Worm (Caenorhabditis elegans) whole organism, L3 larva: Measurements from ENCODE around the gene luc-7L3.
A peak's percentile ranks its signal among the peaks of the same experiment; 100 is the strongest.

ENCODE experiments used
- ama-1 ChIP-seq: fragments of 150-350 bp; optimal IDR thresholded peaks from 2 replicates; lab custom pipeline; 2018
- ceh-16 ChIP-seq: sonication (generic microtip); optimal IDR thresholded peaks from 2 replicates; lab custom pipeline; 2017; ENCODE audit warnings: missing biosample characterization, missing genetic modification characterization
- ceh-28 ChIP-seq: fragments of 150-350 bp; optimal IDR thresholded peaks from 2 replicates; lab custom pipeline; 2014; ENCODE audit warnings: missing biosample characterization, missing genetic modification reagents, missing genetic modification characterization
- egl-27 ChIP-seq: sonication (generic microtip); optimal IDR thresholded peaks from 4 replicates; lab custom pipeline; 2017; ENCODE audit warnings: missing biosample characterization, missing genetic modification reagents, missing genetic modification characterization
- elt-2 ChIP-seq: sonication (generic microtip); optimal IDR thresholded peaks from 2 replicates; lab custom pipeline; 2016; ENCODE audit warnings: missing genetic modification reagents, mild to moderate bottlenecking, missing genetic modification characterization, missing compliant biosample characterization
- fos-1 ChIP-seq: fragments of 150-350 bp; optimal IDR thresholded peaks from 2 replicates; lab custom pipeline; 2014; ENCODE audit warnings: missing biosample characterization, missing genetic modification characterization
- nfya-1 ChIP-seq: sonication (generic microtip); optimal IDR thresholded peaks from 2 replicates; lab custom pipeline; 2017; ENCODE audit warnings: missing genetic modification characterization, mild to moderate bottlenecking, missing compliant biosample characterization, antibody characterized with exemption, moderate library complexity; ENCODE audit not compliant: insufficient read depth
- nhr-23 ChIP-seq: fragments of 150-350 bp; optimal IDR thresholded peaks from 2 replicates; lab custom pipeline; 2014; ENCODE audit warnings: missing biosample characterization, missing genetic modification reagents, missing genetic modification characterization
- nhr-77 ChIP-seq: fragments of 150-350 bp; optimal IDR thresholded peaks from 2 replicates; lab custom pipeline; 2014; ENCODE audit warnings: missing biosample characterization, missing genetic modification characterization
- zag-1 ChIP-seq: fragments of 150-350 bp; optimal IDR thresholded peaks from 2 replicates; lab custom pipeline; 2014; ENCODE audit warnings: missing biosample characterization, missing genetic modification characterization
- ztf-11 ChIP-seq: fragments of 150-350 bp; optimal IDR thresholded peaks from 2 replicates; lab custom pipeline; 2014; ENCODE audit warnings: missing biosample characterization, missing genetic modification characterization

ce11 chrII:76662-77061, 21.2 kb downstream of the luc-7L3 start:
- no peak for TF ChIP-seq ceh-16 (tag; lab: Kevin White, UChicago)
- TF ChIP-seq nhr-23 (tag; lab: Kevin White, UChicago): no peak
- TF ChIP-seq ceh-28 (tag; lab: Kevin White, UChicago): no peak
- peak; percentile 16 for TF ChIP-seq elt-2 (tag; lab: Kevin White, UChicago)
- TF ChIP-seq nfya-1: no peak
- no peak for TF ChIP-seq nhr-77 (tag; lab: Kevin White, UChicago)
- TF ChIP-seq zag-1 (tag; lab: Kevin White, UChicago): no peak
- TF ChIP-seq fos-1: no peak
- TF ChIP-seq ama-1 (lab: Kevin White, UChicago): no peak
- no peak for TF ChIP-seq egl-27 (tag; lab: Kevin White, UChicago)
- no peak for TF ChIP-seq ztf-11 (tag; lab: Kevin White, UChicago)
